Worm (Caenorhabditis elegans) whole organism, mixed stage, embryonic: ENCODE measurements around the gene glp-1.

Experiments
- ces-1 ChIP-seq: fragments of 150-350 bp; optimal IDR thresholded peaks from 2 replicates; lab custom pipeline; 2014; ENCODE audit warnings: missing biosample characterization, missing genetic modification reagents, missing genetic modification characterization
- unc-39 ChIP-seq: fragments of 150-350 bp; optimal IDR thresholded peaks from 2 replicates; lab custom pipeline; 2014; ENCODE audit warnings: missing biosample characterization, missing genetic modification characterization
- ztf-11 ChIP-seq: fragments of 150-350 bp; optimal IDR thresholded peaks from 2 replicates; lab custom pipeline; 2014; ENCODE audit warnings: missing biosample characterization, missing genetic modification characterization

DNA sequence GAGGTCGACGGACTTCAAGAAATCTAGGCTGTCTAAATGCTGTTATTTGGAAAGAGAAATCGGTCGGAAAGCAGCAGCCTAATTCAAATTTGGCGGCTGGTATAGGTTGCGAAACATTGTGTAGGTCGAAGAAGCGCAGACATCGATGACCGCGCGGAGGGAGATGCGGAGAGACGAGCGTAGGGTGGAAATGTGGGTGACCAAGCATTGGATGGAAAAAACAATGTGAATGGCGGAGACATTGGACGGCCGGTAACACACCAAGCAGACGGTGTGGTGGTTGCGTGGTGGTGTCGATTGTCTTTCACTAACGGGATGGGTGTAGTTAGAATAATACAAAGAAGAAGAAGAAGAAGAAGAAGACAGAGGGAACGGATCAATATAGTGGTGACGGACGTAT, 20.4 kb downstream of the glp-1 start:
- TF ChIP-seq ces-1 (GFP tag; lab: Kevin White, UChicago): no peak
- TF ChIP-seq unc-39 (tag; lab: Kevin White, UChicago): no peak
- no peak for TF ChIP-seq ztf-11
